Fruit fly (Drosophila melanogaster) whole organism, prepupa: ENCODE measurements around the gene Coa8.

ENCODE experiments used
- Blimp-1 ChIP-seq: fragments of 200-800 bp; sonication (Bioruptor generic); optimal IDR thresholded peaks from 3 replicates; lab custom pipeline; 2017; ENCODE audit warnings: missing biosample characterization, missing genetic modification characterization, mild to moderate bottlenecking, moderate library complexity, missing genetic modification reagents
- CG10669 ChIP-seq: fragments of 200-800 bp; sonication (Bioruptor generic); optimal IDR thresholded peaks from 3 replicates; lab custom pipeline; 2018; ENCODE audit warnings: missing biosample characterization, mild to moderate bottlenecking, missing genetic modification characterization, moderate library complexity
- CG11294 ChIP-seq: fragments of 200-800 bp; sonication (Bioruptor generic); IDR thresholded peaks from 2 replicates; pipeline ENCODE4 v1.3.6; 2022; ENCODE audit warnings: missing biosample characterization, missing genetic modification characterization
- CG15336 ChIP-seq: fragments of 200-800 bp; sonication (Bioruptor generic); IDR thresholded peaks from 2 replicates; pipeline ENCODE4 v1.3.6; 2022; ENCODE audit warnings: missing biosample characterization, missing genetic modification characterization
- CG1621 ChIP-seq: fragments of 200-800 bp; sonication (Bioruptor generic); optimal IDR thresholded peaks from 3 replicates; lab custom pipeline; 2018; ENCODE audit warnings: missing biosample characterization, mild to moderate bottlenecking, missing genetic modification characterization
- CG16779 ChIP-seq: fragments of 200-800 bp; sonication (Bioruptor generic); optimal IDR thresholded peaks from 3 replicates; lab custom pipeline; 2017; ENCODE audit warnings: missing biosample characterization, mild to moderate bottlenecking, missing genetic modification characterization
- CG3032 ChIP-seq: fragments of 200-800 bp; optimal IDR thresholded peaks from 2 replicates; lab custom pipeline; 2019; ENCODE audit warnings: missing biosample characterization, mild to moderate bottlenecking, missing genetic modification characterization, moderate library complexity
- CG31627 ChIP-seq: fragments of 200-800 bp; sonication (Bioruptor generic); optimal IDR thresholded peaks from 3 replicates; lab custom pipeline; 2016; ENCODE audit warnings: missing biosample characterization, missing genetic modification characterization
- CG3919 ChIP-seq: fragments of 200-800 bp; sonication (Bioruptor generic); optimal IDR thresholded peaks from 3 replicates; lab custom pipeline; 2016; ENCODE audit warnings: missing biosample characterization, missing genetic modification characterization
- CG4318 ChIP-seq: fragments of 200-800 bp; sonication (Bioruptor generic); optimal IDR thresholded peaks from 3 replicates; lab custom pipeline; 2017; ENCODE audit warnings: missing biosample characterization, mild to moderate bottlenecking, missing genetic modification characterization
- CG8119 ChIP-seq: fragments of 200-800 bp; sonication (Bioruptor generic); IDR thresholded peaks from 3 replicates; pipeline ENCODE4 v1.3.6; 2022; ENCODE audit warnings: missing biosample characterization, missing genetic modification characterization
- CG8319 ChIP-seq: fragments of 200-800 bp; sonication (Bioruptor generic); optimal IDR thresholded peaks from 3 replicates; lab custom pipeline; 2016; ENCODE audit warnings: missing biosample characterization, missing genetic modification characterization
- CG8632 ChIP-seq: fragments of 200-800 bp; sonication (Bioruptor generic); optimal IDR thresholded peaks from 3 replicates; lab custom pipeline; 2016; ENCODE audit warnings: missing biosample characterization, missing genetic modification characterization
- Eip75B ChIP-seq: fragments of 200-800 bp; sonication (Bioruptor generic); optimal IDR thresholded peaks from 3 replicates; lab custom pipeline; 2016; ENCODE audit warnings: missing biosample characterization, missing genetic modification characterization
- Eip78C ChIP-seq: fragments of 200-800 bp; sonication (Bioruptor generic); peaks from one replicate; lab custom pipeline; 2016; ENCODE audit warnings: missing biosample characterization, missing genetic modification characterization
- Eip93F ChIP-seq: fragments of 200-800 bp; sonication (Bioruptor generic); optimal IDR thresholded peaks from 2 replicates; lab custom pipeline; 2016; ENCODE audit warnings: missing biosample characterization, mild to moderate bottlenecking, missing genetic modification characterization
- Gug ChIP-seq: fragments of 200-800 bp; sonication (Bioruptor generic); IDR thresholded peaks from 2 replicates; pipeline ENCODE4 v1.3.6; 2022; ENCODE audit warnings: missing biosample characterization, missing genetic modification characterization
- Hr38 ChIP-seq: sonication (Bioruptor generic); optimal IDR thresholded peaks from 2 replicates; lab custom pipeline; 2016; ENCODE audit warnings: missing biosample characterization, missing genetic modification characterization
- Hr4 ChIP-seq: fragments of 200-800 bp; sonication (Bioruptor generic); optimal IDR thresholded peaks from 3 replicates; lab custom pipeline; 2016; ENCODE audit warnings: missing biosample characterization, missing genetic modification characterization
- Lpt ChIP-seq: fragments of 200-800 bp; sonication (Bioruptor generic); optimal IDR thresholded peaks from 3 replicates; lab custom pipeline; 2016; ENCODE audit warnings: missing biosample characterization, missing genetic modification characterization
- Met ChIP-seq: fragments of 200-800 bp; sonication (Bioruptor generic); optimal IDR thresholded peaks from 3 replicates; lab custom pipeline; 2016; ENCODE audit warnings: missing biosample characterization, missing genetic modification characterization
- OdsH ChIP-seq: fragments of 200-800 bp; sonication (Bioruptor generic); optimal IDR thresholded peaks from 3 replicates; lab custom pipeline; 2016; ENCODE audit warnings: missing biosample characterization, missing genetic modification characterization
- Sox102F ChIP-seq: fragments of 200-800 bp; sonication (Bioruptor generic); optimal IDR thresholded peaks from 2 replicates; lab custom pipeline; 2016; ENCODE audit warnings: missing biosample characterization, mild to moderate bottlenecking, missing genetic modification characterization
- achi ChIP-seq: fragments of 200-800 bp; sonication (Bioruptor generic); optimal IDR thresholded peaks from 3 replicates; lab custom pipeline; 2016; ENCODE audit warnings: missing biosample characterization, missing genetic modification characterization
- cyc ChIP-seq: fragments of 200-800 bp; sonication (Bioruptor generic); optimal IDR thresholded peaks from 3 replicates; lab custom pipeline; 2016; ENCODE audit warnings: missing biosample characterization, missing genetic modification characterization
- dsx ChIP-seq: fragments of 200-800 bp; optimal IDR thresholded peaks from 3 replicates; lab custom pipeline; 2019; ENCODE audit warnings: missing biosample characterization, mild to moderate bottlenecking, missing genetic modification characterization, moderate library complexity; ENCODE audit not compliant: poor library complexity, severe bottlenecking
- esn ChIP-seq: fragments of 200-800 bp; sonication (Bioruptor generic); optimal IDR thresholded peaks from 2 replicates; lab custom pipeline; 2016; ENCODE audit warnings: missing biosample characterization, mild to moderate bottlenecking, missing genetic modification characterization, moderate library complexity
- fd59A ChIP-seq: fragments of 200-800 bp; sonication (Bioruptor generic); optimal IDR thresholded peaks from 2 replicates; lab custom pipeline; 2017; ENCODE audit warnings: missing biosample characterization, mild to moderate bottlenecking, missing genetic modification characterization, missing genetic modification reagents
- fd85E ChIP-seq: fragments of 200-800 bp; sonication (Bioruptor generic); optimal IDR thresholded peaks from 3 replicates; lab custom pipeline; 2016; ENCODE audit warnings: missing biosample characterization, missing genetic modification characterization
- net ChIP-seq: fragments of 200-800 bp; sonication (Bioruptor generic); optimal IDR thresholded peaks from 3 replicates; lab custom pipeline; 2016; ENCODE audit warnings: missing biosample characterization, missing genetic modification characterization
- pdm3 ChIP-seq: fragments of 200-800 bp; sonication (Bioruptor generic); optimal IDR thresholded peaks from 3 replicates; lab custom pipeline; 2016; ENCODE audit warnings: missing biosample characterization, missing genetic modification characterization
- salr ChIP-seq, 2 experiments: fragments of 200-800 bp; sonication (Bioruptor generic); optimal IDR thresholded peaks; 3 replicates each; lab custom pipeline; 2016 to 2018; ENCODE audit warnings: missing biosample characterization in 2 of 2, missing genetic modification characterization in 2 of 2, mild to moderate bottlenecking in 1 of 2
- ss ChIP-seq, 2 experiments: fragments of 200-800 bp; sonication (Bioruptor generic); optimal IDR thresholded peaks; 2 replicates in 1 of 2; 3 replicates in 1 of 2; lab custom pipeline; 2017 to 2018; ENCODE audit warnings: mild to moderate bottlenecking in 2 of 2, missing biosample characterization in 2 of 2, missing genetic modification characterization in 2 of 2, moderate library complexity in 1 of 2
- svp ChIP-seq: fragments of 200-800 bp; sonication (Bioruptor generic); peaks from one replicate; lab custom pipeline; 2016; ENCODE audit warnings: missing biosample characterization, missing genetic modification characterization
- topi ChIP-seq: fragments of 200-800 bp; sonication (Bioruptor generic); optimal IDR thresholded peaks from 3 replicates; lab custom pipeline; 2016; ENCODE audit warnings: missing biosample characterization, missing genetic modification characterization
- vri ChIP-seq: fragments of 200-800 bp; sonication (Bioruptor generic); optimal IDR thresholded peaks from 3 replicates; lab custom pipeline; 2016; ENCODE audit warnings: missing biosample characterization, mild to moderate bottlenecking, missing genetic modification characterization

Coa8 gene

dm6 chrX:1861620-1862184 is 18.4 kb upstream of the Coa8 start, which contains the start of gene deltaCOP (continued):
- no peak for TF ChIP-seq CG16779 (tag; lab: Kevin White, UChicago)
- TF ChIP-seq svp (GFP tag; lab: Kevin White, UChicago), result peak; percentile 92
- peak; percentile 92 for TF ChIP-seq CG31627 (GFP tag; lab: Kevin White, UChicago)
- no peak for TF ChIP-seq OdsH (GFP tag; lab: Kevin White, UChicago)
- peak; percentile 76 for TF ChIP-seq CG15336 (GFP tag; lab: Robert Waterston, UW)
- peak; percentile 70 for TF ChIP-seq CG8319 (GFP tag; lab: Kevin White, UChicago)
- TF ChIP-seq topi, result peak; percentile 90
- no peak for TF ChIP-seq Met (GFP tag; lab: Kevin White, UChicago)
- peak; percentile 89 for TF ChIP-seq Eip75B (GFP tag; lab: Kevin White, UChicago)
- no peak for TF ChIP-seq pdm3
- peak; percentile 89 for TF ChIP-seq cyc (GFP tag; lab: Kevin White, UChicago)
- TF ChIP-seq Lpt (GFP tag; lab: Kevin White, UChicago), result peak; percentile 77
- peak; percentile 74 for TF ChIP-seq fd59A
- no peak for TF ChIP-seq salr (GFP tag; optimal IDR thresholded peaks at IDR 0.05; lab: Kevin White, UChicago)
- peak; percentile 23 for TF ChIP-seq Hr38
- peak; percentile 97 for TF ChIP-seq Eip78C (GFP tag; lab: Kevin White, UChicago)
- TF ChIP-seq CG10669 (GFP tag; lab: Kevin White, UChicago), result no peak
- TF ChIP-seq CG4318 (GFP tag; lab: Kevin White, UChicago), result no peak
- peak; percentile 76 for TF ChIP-seq CG3032 (tag; lab: Kevin White, UChicago)
- peak; percentile 87 for TF ChIP-seq CG3919 (GFP tag; lab: Kevin White, UChicago)
- no peak for TF ChIP-seq Sox102F (GFP tag; lab: Kevin White, UChicago)

dm6 chrX:1865673-1866072 is 14.4 kb upstream of the Coa8 start, which contains the start of the genes Gcna and MED18:
Gene Gcna, minus strand, starts transcription at chrX:1865835.
Gene MED18, plus strand, starts transcription at chrX:1865909.
- TF ChIP-seq dsx (GFP tag; lab: Kevin White, UChicago), result no peak
- no peak for TF ChIP-seq salr (GFP tag; optimal IDR thresholded peaks at IDR 0.05; lab: Kevin White, UChicago)
- TF ChIP-seq fd85E, result no peak
- TF ChIP-seq CG16779 (tag; lab: Kevin White, UChicago), result no peak
- no peak for TF ChIP-seq CG8319 (GFP tag; lab: Kevin White, UChicago)
- TF ChIP-seq Blimp-1 (GFP tag; lab: Kevin White, UChicago), result no peak
- TF ChIP-seq CG3032 (tag; lab: Kevin White, UChicago), result no peak
- TF ChIP-seq CG1621 (tag; lab: Kevin White, UChicago), result no peak
- TF ChIP-seq topi, result no peak
- no peak for TF ChIP-seq CG8632 (GFP tag; lab: Kevin White, UChicago)
- TF ChIP-seq Sox102F (GFP tag; lab: Kevin White, UChicago), result no peak
- no peak for TF ChIP-seq Hr4 (GFP tag; lab: Kevin White, UChicago)
- no peak for TF ChIP-seq OdsH (GFP tag; lab: Kevin White, UChicago)
- TF ChIP-seq CG8119 (GFP tag; lab: Robert Waterston, UW), result no peak
- TF ChIP-seq achi, result no peak
- no peak for TF ChIP-seq Eip93F (GFP tag; lab: Kevin White, UChicago)
- TF ChIP-seq ss (GFP tag; optimal IDR thresholded peaks at IDR 0.05; lab: Kevin White, UChicago), result no peak
- no peak for TF ChIP-seq CG11294

- TF ChIP-seq CG11294 (no peak), svp (GFP tag; lab: Kevin White, UChicago) (peak; percentile 92), Gug (no peak), net (GFP tag; lab: Kevin White, UChicago) (no peak), Eip78C (GFP tag; lab: Kevin White, UChicago) (peak; percentile 26), ss (GFP tag; optimal IDR thresholded peaks at IDR 0.05; lab: Kevin White, UChicago) (no peak), vri (no peak), esn (GFP tag; lab: Kevin White, UChicago) (peak; percentile 20)
Measured at dm6 chrX:1868586-1869111, 11.4 kb upstream of the Coa8 start, which contains the start of the genes CG14803 and Pex5. Gene CG14803, plus strand, starts transcription at chrX:1868870. Gene Pex5, minus strand, starts transcription at chrX:1869061.
